Worm (Caenorhabditis elegans) whole organism, late embryonic: ENCODE data around the gene Y57G11C.499.

Source experiments
- C08G9.2 ChIP-seq: sonication (generic microtip); optimal IDR thresholded peaks from 2 replicates; lab custom pipeline; 2016; ENCODE audit warnings: mild to moderate bottlenecking, missing genetic modification characterization, moderate library complexity, missing compliant biosample characterization
- C38D4.7 ChIP-seq: fragments of 200-800 bp; sonication (Bioruptor generic); optimal IDR thresholded peaks from 2 replicates; lab custom pipeline; 2018; ENCODE audit warnings: mild to moderate bottlenecking, missing genetic modification characterization, moderate library complexity, missing compliant biosample characterization
- F13H6.1 ChIP-seq: sonication (generic microtip); optimal IDR thresholded peaks from 2 replicates; lab custom pipeline; 2016; ENCODE audit warnings: missing genetic modification characterization, missing compliant biosample characterization
- T23F11.4 ChIP-seq: fragments of 200-800 bp; sonication (Bioruptor generic); optimal IDR thresholded peaks from 2 replicates; lab custom pipeline; 2018; ENCODE audit warnings: mild to moderate bottlenecking, missing genetic modification characterization, missing compliant biosample characterization
- Y22D7AL.16 ChIP-seq: sonication (generic microtip); optimal IDR thresholded peaks from 2 replicates; lab custom pipeline; 2016; ENCODE audit warnings: missing genetic modification characterization, missing compliant biosample characterization
- ceh-14 ChIP-seq: sonication (generic microtip); optimal IDR thresholded peaks from 2 replicates; lab custom pipeline; 2016; ENCODE audit warnings: missing genotype, missing genetic modification characterization, missing compliant biosample characterization
- ceh-18 ChIP-seq: sonication (generic microtip); optimal IDR thresholded peaks from 2 replicates; lab custom pipeline; 2016; ENCODE audit warnings: missing genetic modification characterization, missing compliant biosample characterization
- ceh-19 ChIP-seq: fragments of 200-800 bp; sonication (Bioruptor generic); optimal IDR thresholded peaks from 2 replicates; lab custom pipeline; 2018; ENCODE audit warnings: mild to moderate bottlenecking, missing genetic modification characterization, missing compliant biosample characterization
- ceh-2 ChIP-seq: sonication (generic microtip); optimal IDR thresholded peaks from 2 replicates; lab custom pipeline; 2016; ENCODE audit warnings: missing genotype, missing genetic modification characterization, missing compliant biosample characterization
- ceh-24 ChIP-seq: sonication (generic microtip); optimal IDR thresholded peaks from 2 replicates; lab custom pipeline; 2016; ENCODE audit warnings: mild to moderate bottlenecking, missing genetic modification characterization, missing compliant biosample characterization
- ceh-31 ChIP-seq: sonication (generic microtip); optimal IDR thresholded peaks from 2 replicates; lab custom pipeline; 2016; ENCODE audit warnings: missing genetic modification characterization, missing compliant biosample characterization
- ceh-48 ChIP-seq: sonication (generic microtip); optimal IDR thresholded peaks from 2 replicates; lab custom pipeline; 2016; ENCODE audit warnings: missing genetic modification characterization, inconsistent platforms, missing compliant biosample characterization
- dve-1 ChIP-seq: sonication (generic microtip); optimal IDR thresholded peaks from 2 replicates; lab custom pipeline; 2017; ENCODE audit warnings: antibody characterized with exemption, mild to moderate bottlenecking, missing genetic modification characterization, missing compliant biosample characterization
- elt-2 ChIP-seq: sonication (generic microtip); optimal IDR thresholded peaks from 2 replicates; lab custom pipeline; 2016; ENCODE audit warnings: missing genetic modification reagents, missing genetic modification characterization, missing compliant biosample characterization
- ets-4 ChIP-seq: sonication (generic microtip); optimal IDR thresholded peaks from 2 replicates; lab custom pipeline; 2016; ENCODE audit warnings: missing genetic modification characterization, missing compliant biosample characterization
- eyg-1 ChIP-seq: sonication (generic microtip); optimal IDR thresholded peaks from 2 replicates; lab custom pipeline; 2016; ENCODE audit warnings: missing genotype, missing genetic modification characterization, missing compliant biosample characterization
- fax-1 ChIP-seq: sonication (generic microtip); optimal IDR thresholded peaks from 2 replicates; lab custom pipeline; 2016; ENCODE audit warnings: missing genotype, missing genetic modification characterization, missing compliant biosample characterization
- fkh-10 ChIP-seq: fragments of 150-350 bp; optimal IDR thresholded peaks from 2 replicates; lab custom pipeline; 2014; ENCODE audit warnings: missing biosample characterization, missing genetic modification reagents, missing genetic modification characterization
- fkh-6 ChIP-seq: sonication (generic microtip); optimal IDR thresholded peaks from 2 replicates; lab custom pipeline; 2016; ENCODE audit warnings: missing genetic modification characterization, missing compliant biosample characterization
- gmeb-2 ChIP-seq: sonication (generic microtip); optimal IDR thresholded peaks from 2 replicates; lab custom pipeline; 2016; ENCODE audit warnings: missing genetic modification characterization, inconsistent platforms, missing compliant biosample characterization
- hlh-13 ChIP-seq: fragments of 200-800 bp; sonication (Bioruptor generic); optimal IDR thresholded peaks from 2 replicates; lab custom pipeline; 2018; ENCODE audit warnings: mild to moderate bottlenecking, missing genetic modification characterization, missing compliant biosample characterization
- hlh-30 ChIP-seq: sonication (generic microtip); optimal IDR thresholded peaks from 2 replicates; lab custom pipeline; 2017; ENCODE audit warnings: antibody characterized with exemption, missing genetic modification characterization, missing compliant biosample characterization; ENCODE audit not compliant: insufficient read depth
- hlh-6 ChIP-seq: sonication (generic microtip); optimal IDR thresholded peaks from 2 replicates; lab custom pipeline; 2016; ENCODE audit warnings: missing genotype, missing genetic modification characterization, missing compliant biosample characterization
- hlh-8 ChIP-seq: sonication (generic microtip); optimal IDR thresholded peaks from 2 replicates; lab custom pipeline; 2016; ENCODE audit warnings: missing genotype, missing genetic modification characterization, missing compliant biosample characterization
- lin-11 ChIP-seq: fragments of 200-800 bp; sonication (Bioruptor generic); optimal IDR thresholded peaks from 2 replicates; lab custom pipeline; 2018; ENCODE audit warnings: mild to moderate bottlenecking, missing genetic modification characterization, missing compliant biosample characterization
- madf-2 ChIP-seq: sonication (generic microtip); optimal IDR thresholded peaks from 2 replicates; lab custom pipeline; 2017; ENCODE audit warnings: missing genetic modification characterization, missing compliant biosample characterization
- nfya-1 ChIP-seq: sonication (generic microtip); optimal IDR thresholded peaks from 2 replicates; lab custom pipeline; 2017; ENCODE audit warnings: missing genetic modification characterization, mild to moderate bottlenecking, missing compliant biosample characterization, antibody characterized with exemption, moderate library complexity
- nhr-232 ChIP-seq: sonication (generic microtip); optimal IDR thresholded peaks from 2 replicates; lab custom pipeline; 2016; ENCODE audit warnings: missing genetic modification characterization, missing compliant biosample characterization
- odd-2 ChIP-seq: sonication (generic microtip); optimal IDR thresholded peaks from 2 replicates; lab custom pipeline; 2017; ENCODE audit warnings: antibody characterized with exemption, mild to moderate bottlenecking, missing genetic modification characterization, missing compliant biosample characterization
- pag-3 ChIP-seq: sonication (generic microtip); optimal IDR thresholded peaks from 2 replicates; lab custom pipeline; 2016; ENCODE audit warnings: missing compliant biosample characterization, missing genetic modification characterization, borderline replicate concordance
- pqm-1 ChIP-seq: sonication (generic microtip); optimal IDR thresholded peaks from 2 replicates; lab custom pipeline; 2016; ENCODE audit warnings: missing genetic modification characterization, missing compliant biosample characterization
- pros-1 ChIP-seq: fragments of 150-350 bp; optimal IDR thresholded peaks from 2 replicates; lab custom pipeline; 2014; ENCODE audit warnings: missing biosample characterization, missing genetic modification reagents, missing genetic modification characterization
- ref-2 ChIP-seq: sonication (generic microtip); optimal IDR thresholded peaks from 2 replicates; lab custom pipeline; 2016; ENCODE audit warnings: missing genetic modification characterization, missing compliant biosample characterization
- rnt-1 ChIP-seq: sonication (generic microtip); optimal IDR thresholded peaks from 2 replicates; lab custom pipeline; 2016; ENCODE audit warnings: missing genetic modification characterization, missing compliant biosample characterization
- sox-2 ChIP-seq: fragments of 200-800 bp; sonication (Bioruptor generic); IDR thresholded peaks from 2 replicates; pipeline ENCODE4 v1.3.6; 2022; ENCODE audit warnings: missing genetic modification reagents, missing genetic modification characterization, missing compliant biosample characterization
- tbx-2 ChIP-seq: sonication (generic microtip); optimal IDR thresholded peaks from 2 replicates; lab custom pipeline; 2016; ENCODE audit warnings: missing genetic modification characterization, missing compliant biosample characterization
- tbx-7 ChIP-seq: sonication (generic microtip); optimal IDR thresholded peaks from 2 replicates; lab custom pipeline; 2016; ENCODE audit warnings: missing genotype, missing genetic modification characterization, missing compliant biosample characterization
- ttx-3 ChIP-seq: sonication (generic microtip); optimal IDR thresholded peaks from 2 replicates; lab custom pipeline; 2016; ENCODE audit warnings: missing genetic modification reagents, missing genetic modification characterization, missing compliant biosample characterization
- unc-3 ChIP-seq, 2 experiments: fragments of 200-800 bp in 1 of 2; sonication (Bioruptor generic) in 1 of 2; sonication (generic microtip) in 1 of 2; conservative IDR thresholded peaks in 1 of 2; optimal IDR thresholded peaks in 1 of 2; 2 replicates each; pipeline versions ENCODE4 v1.3.6 to Lab custom; 2016 to 2022; ENCODE audit warnings: missing compliant biosample characterization in 2 of 2, missing genetic modification characterization in 2 of 2, missing genetic modification reagents in 1 of 2
- unc-42 ChIP-seq: sonication (generic microtip); optimal IDR thresholded peaks from 2 replicates; lab custom pipeline; 2016; ENCODE audit warnings: missing genotype, missing genetic modification characterization, missing compliant biosample characterization
- unc-55 ChIP-seq: sonication (generic microtip); optimal IDR thresholded peaks from 2 replicates; lab custom pipeline; 2017; ENCODE audit warnings: missing biosample characterization, missing genetic modification reagents, missing genetic modification characterization

The Y57G11C.499 gene

DNA sequence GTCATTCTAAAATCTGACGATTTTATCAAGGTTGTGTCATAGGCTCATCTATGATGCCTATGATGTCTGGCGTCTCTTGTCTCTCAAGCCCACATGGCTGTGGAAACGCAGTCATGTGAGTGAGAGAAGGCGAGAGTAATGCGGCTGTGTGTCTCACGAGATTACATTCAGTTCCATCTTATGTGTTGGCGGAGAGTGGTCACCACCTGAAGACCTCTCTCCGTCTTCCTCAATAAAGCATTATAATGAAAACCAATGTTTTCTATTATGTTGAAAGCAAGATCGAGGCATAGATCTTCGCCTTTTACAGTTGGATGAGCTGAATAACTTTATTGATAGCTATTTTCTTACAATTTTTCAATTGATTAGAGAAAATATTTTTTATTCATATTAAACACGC is 8.6 kb upstream of the Y57G11C.499 start:
- TF ChIP-seq nfya-1 (tag; lab: Kevin White, UChicago) (peak; percentile 27), sox-2 (GFP tag; lab: Robert Waterston, UW) (0 out of 2 replicates have a peak, but pooled peaks have one; percentile 43), ceh-18 (tag; lab: Kevin White, UChicago) (peak; percentile 40), unc-42 (tag; lab: Kevin White, UChicago) (peak; percentile 16), hlh-30 (tag; lab: Kevin White, UChicago) (peak; percentile 93), ceh-31 (tag; lab: Kevin White, UChicago) (peak; percentile 44), tbx-2 (peak; percentile 24), elt-2 (tag; lab: Kevin White, UChicago) (peak; percentile 4)

DNA sequence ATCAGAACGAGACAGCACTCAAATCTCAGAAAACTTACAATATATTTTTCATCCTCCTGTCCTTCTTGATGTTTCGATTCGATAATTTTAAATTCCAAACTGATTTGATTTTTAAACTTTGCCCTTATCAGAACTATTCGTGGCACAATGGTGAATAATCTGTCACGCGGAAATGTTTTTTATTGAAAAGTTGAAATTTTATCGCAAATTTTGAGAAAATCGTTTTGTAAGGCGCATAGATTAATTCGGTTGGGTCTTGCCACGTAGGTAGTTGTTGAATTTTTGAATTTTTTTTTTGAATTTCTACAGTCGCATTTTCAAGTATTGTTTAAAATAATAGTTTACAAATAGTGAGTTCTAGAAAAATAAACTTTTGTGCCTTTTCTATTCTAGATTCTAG is 6.1 kb upstream of the Y57G11C.499 start, which contains the start of gene ptp-5.2:
TSS of gene ptp-5.2 (minus strand) at position 101 of the 400 bp plus-strand sequence.
- TF ChIP-seq dve-1 (no peak), Y22D7AL.16 (no peak), fkh-6 (tag; lab: Kevin White, UChicago) (no peak), sox-2 (GFP tag; lab: Robert Waterston, UW) (no peak), fax-1 (tag; lab: Kevin White, UChicago) (no peak), elt-2 (tag; lab: Kevin White, UChicago) (no peak), ets-4 (tag; lab: Kevin White, UChicago) (no peak), ceh-48 (tag; lab: Kevin White, UChicago) (no peak), nhr-232 (tag; lab: Kevin White, UChicago) (no peak), ttx-3 (tag; lab: Kevin White, UChicago) (no peak), unc-55 (GFP tag; lab: Kevin White, UChicago) (no peak), lin-11 (tag; lab: Kevin White, UChicago) (no peak)

DNA sequence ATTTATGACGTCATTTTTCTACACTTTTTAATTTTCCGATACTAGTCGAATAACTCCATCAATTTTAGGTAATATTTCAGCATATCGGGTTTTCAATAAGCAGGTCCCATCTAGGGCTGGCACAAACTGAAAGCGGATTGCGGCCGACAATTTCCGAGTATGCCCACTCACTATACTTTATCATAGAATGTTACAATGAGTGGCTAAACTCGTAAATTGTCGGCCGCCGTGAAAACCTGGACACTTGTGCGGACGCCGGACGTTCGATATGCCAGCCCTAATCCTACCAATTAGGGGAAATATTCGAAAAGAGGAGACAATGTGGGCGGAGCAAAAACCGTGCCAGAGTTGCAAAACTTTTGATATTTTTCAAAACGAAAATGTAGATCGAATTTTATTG is 4.9 kb upstream of the Y57G11C.499 start:
- no peak for TF ChIP-seq ceh-24
- no peak for TF ChIP-seq fkh-10 (GFP tag; lab: Kevin White, UChicago)
- TF ChIP-seq ceh-19 (GFP tag; lab: Kevin White, UChicago), result no peak
- TF ChIP-seq ceh-31 (tag; lab: Kevin White, UChicago), result no peak
- no peak for TF ChIP-seq sox-2 (GFP tag; lab: Robert Waterston, UW)
- no peak for TF ChIP-seq gmeb-2 (tag; lab: Kevin White, UChicago)
- no peak for TF ChIP-seq tbx-7
- TF ChIP-seq nhr-232 (tag; lab: Kevin White, UChicago), result no peak
- TF ChIP-seq hlh-13 (GFP tag; lab: Kevin White, UChicago), result no peak

DNA sequence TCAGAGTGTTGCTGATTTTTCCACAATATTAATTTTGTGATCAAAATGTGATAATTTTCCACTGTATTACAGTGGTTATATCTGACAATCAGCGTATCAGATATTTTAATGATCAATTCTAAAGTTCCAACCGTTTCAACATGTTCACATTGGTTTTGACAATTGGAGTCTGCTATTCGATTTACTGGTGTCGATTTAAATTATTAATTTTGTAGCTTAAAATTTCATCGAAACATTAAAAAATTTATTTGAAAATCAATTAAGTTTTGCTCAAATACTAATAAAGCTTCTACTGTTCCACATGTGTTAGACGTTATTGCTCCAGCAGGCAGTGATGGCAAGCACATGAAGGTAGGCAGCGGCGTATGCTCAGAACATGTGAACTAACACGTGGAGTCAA is 3.1 kb upstream of the Y57G11C.499 start:
- no peak for TF ChIP-seq ref-2 (tag; lab: Kevin White, UChicago)
- TF ChIP-seq gmeb-2 (tag; lab: Kevin White, UChicago), result no peak
- no peak for TF ChIP-seq hlh-6 (tag; lab: Kevin White, UChicago)
- no peak for TF ChIP-seq hlh-8 (tag; lab: Kevin White, UChicago)
- TF ChIP-seq dve-1, result no peak
- TF ChIP-seq rnt-1 (tag; lab: Kevin White, UChicago), result no peak
- TF ChIP-seq unc-3 (GFP tag; conservative IDR thresholded peaks at IDR 0.05; lab: Robert Waterston, UW), result no peak
- no peak for TF ChIP-seq unc-3 (tag; optimal IDR thresholded peaks at IDR 0.05; lab: Kevin White, UChicago)
- no peak for TF ChIP-seq fkh-6 (tag; lab: Kevin White, UChicago)
- no peak for TF ChIP-seq madf-2
- no peak for TF ChIP-seq pros-1 (tag; lab: Kevin White, UChicago)
- no peak for TF ChIP-seq ceh-18 (tag; lab: Kevin White, UChicago)
- TF ChIP-seq unc-42 (tag; lab: Kevin White, UChicago), result no peak
- TF ChIP-seq pag-3, result no peak
- TF ChIP-seq T23F11.4 (GFP tag; lab: Kevin White, UChicago), result no peak

DNA sequence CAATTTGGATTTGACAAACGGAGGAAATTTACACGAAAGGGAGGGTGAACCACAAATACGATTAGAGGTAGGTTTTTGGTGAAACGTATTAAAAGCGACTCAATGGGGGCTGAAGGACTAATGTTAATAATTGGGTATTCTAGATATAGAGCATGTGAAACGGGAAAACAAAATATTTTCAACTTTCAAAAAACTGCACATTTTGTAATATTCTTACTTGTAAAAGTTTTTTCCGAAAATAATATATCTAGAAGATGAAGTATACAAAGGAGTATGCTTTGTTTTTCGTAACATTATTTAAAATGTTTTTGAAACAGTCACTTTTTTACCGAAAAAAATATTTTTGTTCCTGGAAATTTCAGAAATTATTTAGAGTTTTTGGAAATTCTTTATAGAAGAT is 12.8 kb downstream of the Y57G11C.499 start:
- TF ChIP-seq ceh-14 (no peak), C38D4.7 (GFP tag; lab: Kevin White, UChicago) (no peak), C08G9.2 (tag; lab: Kevin White, UChicago) (no peak), gmeb-2 (tag; lab: Kevin White, UChicago) (no peak), fkh-6 (tag; lab: Kevin White, UChicago) (no peak), T23F11.4 (GFP tag; lab: Kevin White, UChicago) (no peak), eyg-1 (tag; lab: Kevin White, UChicago) (no peak), ref-2 (tag; lab: Kevin White, UChicago) (no peak), ceh-19 (GFP tag; lab: Kevin White, UChicago) (no peak), ceh-48 (tag; lab: Kevin White, UChicago) (no peak), hlh-13 (GFP tag; lab: Kevin White, UChicago) (no peak), F13H6.1 (no peak), pqm-1 (no peak), ceh-2 (tag; lab: Kevin White, UChicago) (no peak), rnt-1 (tag; lab: Kevin White, UChicago) (no peak), odd-2 (tag; lab: Kevin White, UChicago) (no peak), unc-42 (tag; lab: Kevin White, UChicago) (no peak)
- TF ChIP-seq, all 69 proteins: peak for 0
